Worm (Caenorhabditis elegans): ENCODE results near the gene rbm-42.

DNA sequence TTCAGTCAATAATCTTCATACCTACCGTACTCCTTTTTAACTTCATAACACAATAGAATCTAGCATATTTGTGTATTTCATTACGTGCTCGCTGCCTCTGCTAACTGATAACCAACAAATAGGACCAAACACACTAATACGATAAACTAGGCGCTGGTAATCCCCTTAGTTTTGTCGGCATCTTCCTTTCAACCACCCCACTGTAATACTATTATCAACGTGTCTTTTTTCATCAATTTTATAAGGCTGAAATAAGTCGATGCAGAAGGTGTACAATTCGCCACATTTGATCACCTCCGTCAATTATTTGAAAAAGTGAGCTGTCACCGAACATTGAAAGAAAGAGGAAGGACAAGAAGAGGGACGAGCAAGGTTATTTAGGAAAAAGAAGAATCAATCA, 5.6 kb downstream of the rbm-42 start:
- TF ChIP-seq pha-4 (tag; optimal IDR thresholded peaks at IDR 0.05): no peak
- TF ChIP-seq ztf-11 (tag; optimal IDR thresholded peaks at IDR 0.05): no peak
- no peak for TF ChIP-seq nhr-76 (tag; optimal IDR thresholded peaks at IDR 0.05)
- TF ChIP-seq sptf-1 (tag; optimal IDR thresholded peaks at IDR 0.05): no peak
- TF ChIP-seq unc-62 (GFP tag; optimal IDR thresholded peaks at IDR 0.05): no peak
- no peak for TF ChIP-seq zip-8 (tag; optimal IDR thresholded peaks at IDR 0.05)
- TF ChIP-seq mls-2 (tag; optimal IDR thresholded peaks at IDR 0.05): no peak
- no peak for TF ChIP-seq elt-1 (tag; optimal IDR thresholded peaks at IDR 0.05; ENCODE audit: borderline replicate concordance, insufficient read depth)
- no peak for TF ChIP-seq lin-13 (tag; optimal IDR thresholded peaks at IDR 0.05)
- no peak for TF ChIP-seq lsy-2 (tag; optimal IDR thresholded peaks at IDR 0.05)
- TF ChIP-seq ceh-43 (GFP tag; optimal IDR thresholded peaks at IDR 0.05): no peak
- no peak for TF ChIP-seq drap-1 (GFP tag; optimal IDR thresholded peaks at IDR 0.05)
- TF ChIP-seq nhr-2 (tag; optimal IDR thresholded peaks at IDR 0.05): no peak

Measured in whole organism, mixed stage, embryonic.